Fruit fly (Drosophila melanogaster): ENCODE data around the gene Acer.

DNA sequence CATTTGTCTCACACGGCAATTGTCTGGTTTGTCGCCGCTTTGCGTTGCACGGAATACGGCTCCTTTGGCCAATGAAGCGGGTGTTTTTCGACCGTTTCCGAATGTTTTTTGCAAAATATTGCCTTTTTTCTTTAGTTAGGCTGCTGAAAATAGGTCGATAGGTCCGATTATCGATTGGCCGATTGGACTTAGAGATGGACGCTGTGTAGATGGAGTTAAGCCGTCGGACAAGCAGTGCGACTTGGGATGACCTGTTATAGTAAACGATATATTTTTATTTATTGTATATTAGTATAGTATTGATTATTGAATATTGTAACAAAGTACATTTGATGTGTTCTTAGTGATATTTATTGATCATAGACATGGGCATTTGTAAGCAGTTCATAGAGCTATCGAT lies 6.6 kb downstream of the Acer start, which contains the start of the genes lmgA and lmgB:
- TF ChIP-seq ttk (optimal IDR thresholded peaks at IDR 0.05) (no peak), h (optimal IDR thresholded peaks at IDR 0.05) (no peak), psq (optimal IDR thresholded peaks at IDR 0.05) (no peak), Sin3A (optimal IDR thresholded peaks at IDR 0.05) (no peak), Myc (optimal IDR thresholded peaks at IDR 0.05) (no peak), insv (optimal IDR thresholded peaks at IDR 0.05) (no peak)

Measured in Kc167 (cell line).